Worm (Caenorhabditis elegans) whole organism, L4/young adult: Measurements from ENCODE around the gene ZK673.4.

Experiments used
- W03F9.2 ChIP-seq: fragments of 150-350 bp; optimal IDR thresholded peaks from 2 replicates; lab custom pipeline; 2014; ENCODE audit warnings: missing biosample characterization, missing genetic modification characterization
- dao-5 ChIP-seq: sonication (generic microtip); optimal IDR thresholded peaks from 2 replicates; lab custom pipeline; 2016; ENCODE audit warnings: missing genotype, missing genetic modification characterization, moderate library complexity, missing compliant biosample characterization
- him-1 ChIP-seq: sonication (generic microtip); optimal IDR thresholded peaks from 2 replicates; lab custom pipeline; 2016; ENCODE audit warnings: missing genotype, missing genetic modification reagents, missing genetic modification characterization, missing compliant biosample characterization

ce11 chrII:10402991-10403390 lies 49.7 kb upstream of the ZK673.4 start:
- TF ChIP-seq dao-5 (tag; lab: Kevin White, UChicago) (no peak), him-1 (no peak), W03F9.2 (no peak)
